Worm (Caenorhabditis elegans) whole organism, midembryonic: Measurements from ENCODE around the gene B0024.3.

Experiments
- T22C8.4 ChIP-seq: fragments of 200-800 bp; sonication (Bioruptor generic); IDR thresholded peaks from 2 replicates; pipeline ENCODE4 v1.3.6; 2022; ENCODE audit warnings: missing genetic modification characterization, missing compliant biosample characterization
- cog-1 ChIP-seq: sonication (generic microtip); optimal IDR thresholded peaks from 2 replicates; lab custom pipeline; 2016; ENCODE audit warnings: missing genetic modification characterization, missing compliant biosample characterization
- flt-1 ChIP-seq: fragments of 200-800 bp; sonication (Bioruptor generic); IDR thresholded peaks from 2 replicates; pipeline ENCODE4 v1.3.6; 2022; ENCODE audit warnings: missing genetic modification characterization, missing compliant biosample characterization
- klf-2 ChIP-seq: fragments of 200-800 bp; sonication (Bioruptor generic); conservative IDR thresholded peaks from 2 replicates; pipeline ENCODE4 v1.3.6; 2022; ENCODE audit warnings: missing genetic modification reagents, missing genetic modification characterization, missing compliant biosample characterization
- med-1 ChIP-seq: sonication (generic microtip); optimal IDR thresholded peaks from 2 replicates; lab custom pipeline; 2017; ENCODE audit warnings: missing genetic modification characterization, mild to moderate bottlenecking, missing compliant biosample characterization, antibody characterized with exemption, missing genetic modification reagents; ENCODE audit not compliant: insufficient read depth
- ref-1 ChIP-seq: fragments of 200-800 bp; sonication (Bioruptor generic); conservative IDR thresholded peaks from 2 replicates; pipeline ENCODE4 v1.3.6; 2022; ENCODE audit warnings: missing genetic modification reagents, missing genetic modification characterization, missing compliant biosample characterization
- tab-1 ChIP-seq: fragments of 200-800 bp; sonication (Bioruptor generic); IDR thresholded peaks from 2 replicates; pipeline ENCODE4 v1.3.6; 2022; ENCODE audit warnings: missing genetic modification characterization, missing compliant biosample characterization
- ztf-23 ChIP-seq: fragments of 200-800 bp; sonication (Bioruptor generic); IDR thresholded peaks from 2 replicates; pipeline ENCODE4 v1.3.6; 2022; ENCODE audit warnings: missing genetic modification reagents, missing genetic modification characterization, missing compliant biosample characterization
- ztf-29 ChIP-seq: fragments of 200-800 bp; sonication (Bioruptor generic); IDR thresholded peaks from 2 replicates; pipeline ENCODE4 v1.3.6; 2022; ENCODE audit warnings: missing genetic modification reagents, missing genetic modification characterization, missing compliant biosample characterization

B0024.3 gene

DNA sequence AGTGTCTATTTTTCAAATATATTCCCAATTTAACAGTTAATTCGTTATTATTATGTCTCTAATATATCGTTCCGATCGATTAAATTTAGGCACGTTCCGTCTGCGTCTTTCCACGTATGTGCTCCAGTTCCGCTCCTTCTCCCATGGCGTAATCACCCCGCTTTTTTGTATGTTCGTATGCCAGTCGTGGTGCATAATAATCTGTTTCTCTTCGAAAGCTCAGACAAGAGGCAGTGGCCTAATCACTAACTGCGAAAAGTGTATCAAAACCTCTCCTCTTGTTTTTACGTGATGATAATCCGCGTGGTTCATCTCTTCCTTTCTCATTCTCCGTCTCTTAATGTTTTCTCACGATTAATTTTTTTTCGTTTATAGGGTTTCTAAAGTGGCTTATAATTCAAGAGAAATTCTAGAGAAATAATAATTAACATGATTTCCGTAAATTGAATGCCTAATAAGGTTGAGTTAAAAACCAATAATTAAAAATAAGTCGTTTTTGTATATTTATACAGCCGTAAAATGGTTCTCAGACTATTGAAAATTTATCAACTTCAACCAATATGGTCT is 39.6 kb upstream of the B0024.3 start:
- no peak for TF ChIP-seq klf-2 (GFP tag; lab: Robert Waterston, UW)
- no peak for TF ChIP-seq T22C8.4
- no peak for TF ChIP-seq ztf-29
- no peak for TF ChIP-seq flt-1 (GFP tag; lab: Robert Waterston, UW)
- TF ChIP-seq med-1 (GFP tag; lab: Kevin White, UChicago) = no peak
- no peak for TF ChIP-seq cog-1 (tag; lab: Kevin White, UChicago)
- no peak for TF ChIP-seq tab-1 (GFP tag; lab: Robert Waterston, UW)
- TF ChIP-seq ref-1 (GFP tag; lab: Robert Waterston, UW) = no peak
- no peak for TF ChIP-seq ztf-23 (GFP tag; lab: Robert Waterston, UW)

DNA sequence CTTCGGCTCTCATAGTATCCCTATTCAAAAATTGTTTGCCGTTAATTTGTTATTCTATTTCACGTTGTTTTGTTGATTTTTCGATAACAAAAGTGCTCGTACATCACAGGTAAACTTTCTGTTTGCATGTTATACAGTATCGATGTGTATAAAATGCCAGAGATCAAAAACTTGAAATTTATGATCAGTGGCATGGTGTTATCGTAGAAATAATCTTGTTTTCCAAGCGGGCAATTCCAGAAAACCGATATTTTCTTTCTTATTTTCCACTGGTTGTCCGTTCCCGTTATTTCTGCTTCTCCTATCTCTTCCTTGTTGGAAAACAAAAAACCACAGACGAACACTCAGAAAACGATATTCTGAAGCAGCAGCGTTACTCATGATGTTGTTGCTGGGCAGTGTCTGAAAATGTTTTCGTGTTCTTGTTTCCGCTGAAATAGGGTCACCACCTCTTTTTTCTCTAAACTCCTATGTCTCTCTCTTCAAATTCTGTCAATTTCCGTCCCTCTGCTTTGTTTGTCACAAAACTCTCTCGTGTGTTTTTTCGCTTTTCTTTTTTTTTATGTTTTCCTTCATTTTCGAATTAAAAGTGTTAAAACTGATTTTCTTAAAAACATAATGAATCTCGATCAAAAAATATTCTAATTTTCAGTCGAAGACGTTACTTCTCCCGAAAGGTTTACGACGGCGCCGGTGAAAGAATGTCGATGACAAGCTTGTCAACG is 38.9 kb upstream of the B0024.3 start, which contains the start of gene akt-1:
akt-1 (plus strand) TSS at position 651 of the 725 bp plus-strand sequence.
- TF ChIP-seq flt-1 (GFP tag; lab: Robert Waterston, UW) = no peak
- TF ChIP-seq klf-2 (GFP tag; lab: Robert Waterston, UW) = no peak
- no peak for TF ChIP-seq med-1 (GFP tag; lab: Kevin White, UChicago)
- no peak for TF ChIP-seq ztf-23 (GFP tag; lab: Robert Waterston, UW)

ce11 chrV:10249515-10249914 is 37.8 kb upstream of the B0024.3 start:
- no peak for TF ChIP-seq klf-2 (GFP tag; lab: Robert Waterston, UW)
- no peak for TF ChIP-seq ref-1 (GFP tag; lab: Robert Waterston, UW)
- TF ChIP-seq tab-1 (GFP tag; lab: Robert Waterston, UW) = no peak
- TF ChIP-seq ztf-23 (GFP tag; lab: Robert Waterston, UW) = no peak
- TF ChIP-seq cog-1 (tag; lab: Kevin White, UChicago) = no peak
- TF ChIP-seq T22C8.4 = no peak
- TF ChIP-seq ztf-29 = no peak
- TF ChIP-seq med-1 (GFP tag; lab: Kevin White, UChicago) = no peak
- TF ChIP-seq flt-1 (GFP tag; lab: Robert Waterston, UW) = no peak

ce11 chrV:10252682-10253081 is 34.7 kb upstream of the B0024.3 start:
- TF ChIP-seq cog-1 (tag; lab: Kevin White, UChicago) (no peak), T22C8.4 (no peak), flt-1 (GFP tag; lab: Robert Waterston, UW) (no peak), ztf-29 (no peak), ztf-23 (GFP tag; lab: Robert Waterston, UW) (no peak), klf-2 (GFP tag; lab: Robert Waterston, UW) (no peak), med-1 (GFP tag; lab: Kevin White, UChicago) (no peak), tab-1 (GFP tag; lab: Robert Waterston, UW) (no peak), ref-1 (GFP tag; lab: Robert Waterston, UW) (no peak)

- TF ChIP-seq T22C8.4 (no peak), klf-2 (GFP tag; lab: Robert Waterston, UW) (no peak), ref-1 (GFP tag; lab: Robert Waterston, UW) (no peak), ztf-23 (GFP tag; lab: Robert Waterston, UW) (no peak), flt-1 (GFP tag; lab: Robert Waterston, UW) (no peak), cog-1 (tag; lab: Kevin White, UChicago) (no peak), med-1 (GFP tag; lab: Kevin White, UChicago) (no peak), ztf-29 (no peak), tab-1 (GFP tag; lab: Robert Waterston, UW) (no peak)
Measured at ce11 chrV:10255005-10255472, 32.3 kb upstream of the B0024.3 start, which contains the start of gene rop-1. rop-1 (minus strand) TSS chrV:10255055.

- no peak for TF ChIP-seq med-1 (GFP tag; lab: Kevin White, UChicago)
- no peak for TF ChIP-seq ztf-29
- TF ChIP-seq ref-1 (GFP tag; lab: Robert Waterston, UW) = no peak
- TF ChIP-seq tab-1 (GFP tag; lab: Robert Waterston, UW) = no peak
- no peak for TF ChIP-seq flt-1 (GFP tag; lab: Robert Waterston, UW)
- TF ChIP-seq ztf-23 (GFP tag; lab: Robert Waterston, UW) = no peak
- TF ChIP-seq T22C8.4 = no peak
- no peak for TF ChIP-seq klf-2 (GFP tag; lab: Robert Waterston, UW)
- no peak for TF ChIP-seq cog-1 (tag; lab: Kevin White, UChicago)
Measured at ce11 chrV:10256050-10256449, 31.3 kb upstream of the B0024.3 start, which contains the start of gene nhr-232. nhr-232 (plus strand) TSS chrV:10256170.

- TF ChIP-seq flt-1 (GFP tag; lab: Robert Waterston, UW) = no peak
- TF ChIP-seq tab-1 (GFP tag; lab: Robert Waterston, UW) = no peak
- TF ChIP-seq ref-1 (GFP tag; lab: Robert Waterston, UW) = no peak
- TF ChIP-seq ztf-23 (GFP tag; lab: Robert Waterston, UW) = no peak
- no peak for TF ChIP-seq med-1 (GFP tag; lab: Kevin White, UChicago)
- TF ChIP-seq klf-2 (GFP tag; lab: Robert Waterston, UW) = no peak
- TF ChIP-seq cog-1 (tag; lab: Kevin White, UChicago) = no peak
- TF ChIP-seq ztf-29 = no peak
- TF ChIP-seq T22C8.4 = no peak
Measured at ce11 chrV:10260460-10260859, 26.9 kb upstream of the B0024.3 start, which contains the start of gene sri-18. sri-18 (minus strand) TSS chrV:10260560.

- no peak for TF ChIP-seq ztf-29
Measured at ce11 chrV:10265019-10265418, 22.3 kb upstream of the B0024.3 start.

DNA sequence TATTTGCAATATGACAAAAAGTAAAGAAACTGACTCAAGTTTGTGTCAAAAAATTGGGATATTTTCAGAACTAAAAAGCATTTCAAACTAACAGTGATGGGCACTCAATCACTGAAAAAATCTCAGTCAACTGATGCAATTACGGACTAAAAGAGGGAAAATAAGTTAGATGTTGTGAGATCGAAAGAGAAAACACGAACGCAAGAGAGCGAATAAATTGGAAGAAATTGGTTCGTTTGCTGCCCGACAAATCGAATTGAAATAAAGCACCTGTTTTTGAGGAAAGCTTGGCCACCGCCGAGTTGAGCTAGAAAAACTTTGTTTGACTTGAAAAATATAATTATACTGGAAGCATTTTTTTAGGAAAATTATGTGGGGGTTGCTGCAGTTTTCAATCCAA is 21.3 kb upstream of the B0024.3 start:
- TF ChIP-seq T22C8.4 (no peak), ztf-29 (no peak), ref-1 (GFP tag; lab: Robert Waterston, UW) (no peak), med-1 (GFP tag; lab: Kevin White, UChicago) (no peak), ztf-23 (GFP tag; lab: Robert Waterston, UW) (no peak), klf-2 (GFP tag; lab: Robert Waterston, UW) (no peak), cog-1 (tag; lab: Kevin White, UChicago) (no peak)
